Worm (Caenorhabditis elegans) whole organism, L4 larva: ENCODE data around the gene cdr-4.

Experiments used
- lin-39 ChIP-seq: fragments of 150-350 bp; optimal IDR thresholded peaks from 2 replicates; lab custom pipeline; 2014; ENCODE audit warnings: missing biosample characterization, missing genetic modification reagents, missing genetic modification characterization
- mdl-1 ChIP-seq, 2 experiments: fragments of 150-350 bp in 1 of 2; sonication (generic microtip) in 1 of 2; optimal IDR thresholded peaks; 2 replicates each; lab custom pipeline; 2014 to 2017; ENCODE audit warnings: missing biosample characterization in 2 of 2, missing genetic modification characterization in 2 of 2
- nhr-28 ChIP-seq: fragments of 150-350 bp; optimal IDR thresholded peaks from 2 replicates; lab custom pipeline; 2014; ENCODE audit warnings: missing biosample characterization, missing genetic modification characterization
- nhr-41 ChIP-seq: fragments of 200-800 bp; sonication (Bioruptor generic); IDR thresholded peaks from 2 replicates; pipeline ENCODE4 v1.3.6; 2022; ENCODE audit warnings: missing genetic modification reagents, missing genetic modification characterization, missing compliant biosample characterization

ce11 chrV:12455695-12456094 is 47.3 kb upstream of the cdr-4 start:
- TF ChIP-seq lin-39 (tag; lab: Kevin White, UChicago), result no peak
- no peak for TF ChIP-seq nhr-28 (tag; lab: Kevin White, UChicago)
- TF ChIP-seq mdl-1 (tag; optimal IDR thresholded peaks at IDR 0.05; lab: Kevin White, UChicago), result no peak
- no peak for TF ChIP-seq nhr-41
